Fruit fly (Drosophila melanogaster) whole organism, embryonic: ENCODE measurements around the gene Rab39.

Experiments used
- CG10147 ChIP-seq: fragments of 200-800 bp; sonication (Bioruptor generic); optimal IDR thresholded peaks from 2 replicates; lab custom pipeline; 2019; ENCODE audit warnings: missing biosample characterization, mild to moderate bottlenecking, missing genetic modification characterization, moderate library complexity
- CG11085 ChIP-seq: fragments of 200-800 bp; sonication (Bioruptor generic); IDR thresholded peaks from 2 replicates; pipeline ENCODE4 v1.3.6; 2022; ENCODE audit warnings: missing biosample characterization, missing genetic modification characterization
- CG11247 ChIP-seq: fragments of 200-800 bp; sonication (Bioruptor generic); IDR thresholded peaks from 2 replicates; pipeline ENCODE4 v1.3.6; 2022; ENCODE audit warnings: missing biosample characterization, missing genetic modification characterization
- CG12155 ChIP-seq: fragments of 200-800 bp; sonication (Bioruptor generic); optimal IDR thresholded peaks from 3 replicates; lab custom pipeline; 2016; ENCODE audit warnings: missing biosample characterization, missing genetic modification characterization
- CG14710 ChIP-seq: fragments of 200-800 bp; sonication (Bioruptor generic); optimal IDR thresholded peaks from 3 replicates; lab custom pipeline; 2019; ENCODE audit warnings: missing biosample characterization, mild to moderate bottlenecking, missing genetic modification characterization, moderate library complexity
- CG16813 ChIP-seq: fragments of 200-800 bp; sonication (Bioruptor generic); IDR thresholded peaks from 3 replicates; pipeline ENCODE4 v1.3.6; 2022; ENCODE audit warnings: missing biosample characterization, missing genetic modification characterization; ENCODE audit not compliant: partially characterized antibody
- CG17612 ChIP-seq: fragments of 200-800 bp; sonication (Bioruptor generic); IDR thresholded peaks from 2 replicates; pipeline ENCODE4 v1.3.6; 2022; ENCODE audit warnings: missing biosample characterization, missing genetic modification characterization
- CG17802 ChIP-seq: fragments of 200-800 bp; sonication (Bioruptor generic); optimal IDR thresholded peaks from 2 replicates; lab custom pipeline; 2018; ENCODE audit warnings: missing biosample characterization, mild to moderate bottlenecking, missing genetic modification characterization, moderate library complexity
- CG18262 ChIP-seq: fragments of 200-800 bp; optimal IDR thresholded peaks from 3 replicates; lab custom pipeline; 2019; ENCODE audit warnings: missing biosample characterization, mild to moderate bottlenecking, missing genetic modification characterization, moderate library complexity
- CG2129 ChIP-seq: fragments of 200-800 bp; sonication (Bioruptor generic); IDR thresholded peaks from 2 replicates; pipeline ENCODE4 v1.3.6; 2022; ENCODE audit warnings: missing biosample characterization, missing genetic modification characterization; ENCODE audit not compliant: partially characterized antibody
- CG30020 ChIP-seq: fragments of 200-800 bp; optimal IDR thresholded peaks from 2 replicates; lab custom pipeline; 2019; ENCODE audit warnings: missing biosample characterization, mild to moderate bottlenecking, missing genetic modification characterization, moderate library complexity
- CG4854 ChIP-seq: fragments of 200-800 bp; sonication (Bioruptor generic); optimal IDR thresholded peaks from 2 replicates; lab custom pipeline; 2016; ENCODE audit warnings: missing biosample characterization, missing genetic modification characterization, inconsistent platforms
- CG6689 ChIP-seq: fragments of 200-800 bp; sonication (Bioruptor generic); IDR thresholded peaks from 2 replicates; pipeline ENCODE4 v1.3.6; 2022; ENCODE audit warnings: missing biosample characterization, missing genetic modification characterization
- CG8924 ChIP-seq: fragments of 200-800 bp; optimal IDR thresholded peaks from 3 replicates; lab custom pipeline; 2019; ENCODE audit warnings: missing biosample characterization, mild to moderate bottlenecking, missing genetic modification characterization, moderate library complexity
- CG8944 ChIP-seq: fragments of 200-800 bp; sonication (Bioruptor generic); optimal IDR thresholded peaks from 3 replicates; lab custom pipeline; 2016; ENCODE audit warnings: missing biosample characterization, missing genetic modification characterization
- CG9817 ChIP-seq: fragments of 200-800 bp; sonication (Bioruptor generic); optimal IDR thresholded peaks from 2 replicates; lab custom pipeline; 2018; ENCODE audit warnings: missing biosample characterization, mild to moderate bottlenecking, missing genetic modification characterization, moderate library complexity
- Camta ChIP-seq: fragments of 200-800 bp; sonication (Bioruptor generic); optimal IDR thresholded peaks from 2 replicates; lab custom pipeline; 2016; ENCODE audit warnings: missing biosample characterization, missing genetic modification characterization
- D ChIP-seq, 2 experiments: fragments of 200-800 bp in 1 of 2; fragments of >200 bp in 1 of 2; sonication (Bioruptor generic) in 1 of 2; optimal IDR thresholded peaks; 2 replicates in 1 of 2; 3 replicates in 1 of 2; lab custom pipeline; 2017; ENCODE audit warnings: mild to moderate bottlenecking in 1 of 2, missing biosample characterization in 1 of 2, missing genetic modification characterization in 1 of 2, missing genetic modification reagents in 1 of 2
- D19A ChIP-seq: fragments of 200-800 bp; optimal IDR thresholded peaks from 3 replicates; lab custom pipeline; 2019; ENCODE audit warnings: missing biosample characterization, mild to moderate bottlenecking, missing genetic modification characterization, moderate library complexity
- Drgx ChIP-seq: fragments of 200-800 bp; sonication (Bioruptor generic); IDR thresholded peaks from 2 replicates; pipeline ENCODE4 v1.3.6; 2022; ENCODE audit warnings: missing biosample characterization, missing genetic modification characterization
- Ets97D ChIP-seq: fragments of 200-800 bp; sonication (Bioruptor generic); optimal IDR thresholded peaks from 3 replicates; lab custom pipeline; 2016; ENCODE audit warnings: missing biosample characterization, missing genetic modification characterization
- GATAe ChIP-seq: fragments of 200-800 bp; sonication (Bioruptor generic); conservative IDR thresholded peaks from 2 replicates; pipeline ENCODE4 v1.3.6; 2022; ENCODE audit warnings: missing biosample characterization, missing genetic modification characterization
- HLH4C ChIP-seq: fragments of 200-800 bp; sonication (Bioruptor generic); IDR thresholded peaks from 3 replicates; pipeline ENCODE4 v1.3.6; 2022; ENCODE audit warnings: missing biosample characterization, missing genetic modification characterization; ENCODE audit not compliant: partially characterized antibody
- Max ChIP-seq: fragments of 200-800 bp; sonication (Bioruptor generic); optimal IDR thresholded peaks from 2 replicates; lab custom pipeline; 2016; ENCODE audit warnings: missing biosample characterization, mild to moderate bottlenecking, missing genetic modification characterization
- Neu2 ChIP-seq: fragments of 200-800 bp; sonication (Bioruptor generic); optimal IDR thresholded peaks from 3 replicates; lab custom pipeline; 2016; ENCODE audit warnings: missing biosample characterization, missing genetic modification characterization, borderline replicate concordance
- Nf-YB ChIP-seq: fragments of 200-800 bp; sonication (Bioruptor generic); optimal IDR thresholded peaks from 3 replicates; lab custom pipeline; 2019; ENCODE audit warnings: missing biosample characterization, mild to moderate bottlenecking, missing genetic modification characterization, moderate library complexity
- Oaz ChIP-seq: fragments of 200-800 bp; sonication (Bioruptor generic); IDR thresholded peaks from 2 replicates; pipeline ENCODE4 v1.3.6; 2022; ENCODE audit warnings: missing biosample characterization, missing genetic modification characterization
- Ravus ChIP-seq: fragments of 200-800 bp; sonication (Bioruptor generic); IDR thresholded peaks from 2 replicates; pipeline ENCODE4 v1.3.6; 2022; ENCODE audit warnings: missing biosample characterization, missing genetic modification characterization
- Sox102F ChIP-seq: fragments of 200-800 bp; sonication (Bioruptor generic); optimal IDR thresholded peaks from 2 replicates; lab custom pipeline; 2018; ENCODE audit warnings: missing biosample characterization, mild to moderate bottlenecking, missing genetic modification characterization, moderate library complexity
- ash1 ChIP-seq: fragments of 200-800 bp; sonication (Bioruptor generic); optimal IDR thresholded peaks from 2 replicates; lab custom pipeline; 2018; ENCODE audit warnings: missing biosample characterization, mild to moderate bottlenecking, missing genetic modification characterization
- crol ChIP-seq: fragments of 200-800 bp; sonication (Bioruptor generic); IDR thresholded peaks from 2 replicates; pipeline ENCODE4 v1.3.6; 2022; ENCODE audit warnings: missing biosample characterization, missing genetic modification characterization
- cwo ChIP-seq: fragments of 200-800 bp; sonication (Bioruptor generic); optimal IDR thresholded peaks from 3 replicates; lab custom pipeline; 2017; ENCODE audit warnings: missing biosample characterization, missing genetic modification characterization, mild to moderate bottlenecking, moderate library complexity, missing genetic modification reagents
- fru ChIP-seq: fragments of >200 bp; optimal IDR thresholded peaks from 2 replicates; lab custom pipeline; 2017
- gcm2 ChIP-seq: fragments of 200-800 bp; sonication (Bioruptor generic); optimal IDR thresholded peaks from 2 replicates; lab custom pipeline; 2016; ENCODE audit warnings: missing biosample characterization, missing genetic modification characterization
- gem ChIP-seq: fragments of 200-800 bp; sonication (Bioruptor generic); optimal IDR thresholded peaks from 2 replicates; lab custom pipeline; 2019; ENCODE audit warnings: missing biosample characterization, mild to moderate bottlenecking, missing genetic modification characterization, moderate library complexity
- jing ChIP-seq: fragments of 200-800 bp; sonication (Bioruptor generic); optimal IDR thresholded peaks from 2 replicates; lab custom pipeline; 2018; ENCODE audit warnings: missing biosample characterization, mild to moderate bottlenecking, missing genetic modification characterization
- klu ChIP-seq: fragments of 200-800 bp; sonication (Bioruptor generic); IDR thresholded peaks from 2 replicates; pipeline ENCODE4 v1.3.6; 2022; ENCODE audit warnings: missing biosample characterization, missing genetic modification characterization
- kni ChIP-seq: fragments of 200-800 bp; sonication (Bioruptor generic); optimal IDR thresholded peaks from 3 replicates; lab custom pipeline; 2017; ENCODE audit warnings: mild to moderate bottlenecking, missing biosample characterization, missing genetic modification reagents, missing genetic modification characterization
- lov ChIP-seq, 2 experiments: fragments of 200-800 bp in 1 of 2; fragments of >200 bp in 1 of 2; sonication (Bioruptor generic) in 1 of 2; IDR thresholded peaks in 1 of 2; optimal IDR thresholded peaks in 1 of 2; 2 replicates in 1 of 2; 3 replicates in 1 of 2; pipeline versions ENCODE4 v1.3.6 to Lab custom; 2017 to 2022; ENCODE audit warnings: missing biosample characterization in 1 of 2, missing genetic modification characterization in 1 of 2
- mld ChIP-seq: fragments of 200-800 bp; sonication (Bioruptor generic); IDR thresholded peaks from 3 replicates; pipeline ENCODE4 v1.3.6; 2022; ENCODE audit warnings: missing biosample characterization, missing genetic modification characterization; ENCODE audit not compliant: partially characterized antibody
- nmo ChIP-seq: fragments of 200-800 bp; sonication (Bioruptor generic); optimal IDR thresholded peaks from 2 replicates; lab custom pipeline; 2018; ENCODE audit warnings: missing biosample characterization, mild to moderate bottlenecking, missing genetic modification characterization, moderate library complexity
- onecut ChIP-seq: fragments of 200-800 bp; sonication (Bioruptor generic); IDR thresholded peaks from 2 replicates; pipeline ENCODE4 v1.3.6; 2022; ENCODE audit warnings: missing biosample characterization, missing genetic modification characterization
- pho ChIP-seq: fragments of 200-800 bp; sonication (Bioruptor generic); optimal IDR thresholded peaks from 2 replicates; lab custom pipeline; 2016; ENCODE audit warnings: missing biosample characterization, missing genetic modification characterization
- pum ChIP-seq: fragments of 200-800 bp; sonication (Bioruptor generic); optimal IDR thresholded peaks from 2 replicates; lab custom pipeline; 2016; ENCODE audit warnings: missing biosample characterization, missing genetic modification characterization
- ranshi ChIP-seq: fragments of 200-800 bp; sonication (Bioruptor generic); IDR thresholded peaks from 2 replicates; pipeline ENCODE4 v1.3.6; 2022; ENCODE audit warnings: missing biosample characterization, missing genetic modification characterization
- repo ChIP-seq: fragments of 200-800 bp; sonication (Bioruptor generic); optimal IDR thresholded peaks from 2 replicates; lab custom pipeline; 2016; ENCODE audit warnings: missing biosample characterization, missing genetic modification characterization
- seq ChIP-seq: fragments of 200-800 bp; sonication (Bioruptor generic); IDR thresholded peaks from 2 replicates; pipeline ENCODE4 v1.3.6; 2022; ENCODE audit warnings: missing biosample characterization, missing genetic modification characterization
- sima ChIP-seq: fragments of 200-800 bp; sonication (Bioruptor generic); optimal IDR thresholded peaks from 2 replicates; lab custom pipeline; 2016; ENCODE audit warnings: missing biosample characterization, missing genetic modification characterization
- usp ChIP-seq: fragments of >200 bp; optimal IDR thresholded peaks from 2 replicates; lab custom pipeline; 2017; ENCODE audit warnings: missing biosample characterization, missing genetic modification characterization

Gene Rab39

dm6 chrX:7702160-7702907 lies 32.4 kb upstream of the Rab39 start (continued):
- no peak for TF ChIP-seq CG11247 (GFP tag; lab: Robert Waterston, UW)
- TF ChIP-seq fru (lab: Kevin White, UChicago) = no peak
- no peak for TF ChIP-seq Sox102F (GFP tag; lab: Kevin White, UChicago)
- TF ChIP-seq Max (GFP tag; lab: Kevin White, UChicago) = no peak
- TF ChIP-seq D19A = no peak
- TF ChIP-seq CG30020 (tag; lab: Kevin White, UChicago) = no peak
- no peak for TF ChIP-seq CG2129 (GFP tag; lab: Robert Waterston, UW)
- TF ChIP-seq seq (GFP tag; lab: Robert Waterston, UW) = no peak
- no peak for TF ChIP-seq CG10147 (GFP tag; lab: Kevin White, UChicago)
- no peak for TF ChIP-seq Ets97D (GFP tag; lab: Kevin White, UChicago)
- no peak for TF ChIP-seq nmo (GFP tag; lab: Kevin White, UChicago)
- no peak for TF ChIP-seq CG17802
- no peak for TF ChIP-seq ranshi
- no peak for TF ChIP-seq mld (GFP tag; lab: Robert Waterston, UW)
- TF ChIP-seq CG8944 (GFP tag; lab: Kevin White, UChicago) = no peak
- no peak for TF ChIP-seq gcm2 (GFP tag; lab: Kevin White, UChicago)
- no peak for TF ChIP-seq repo (GFP tag; lab: Kevin White, UChicago)
- TF ChIP-seq CG14710 = no peak
- TF ChIP-seq CG8924 (tag; lab: Kevin White, UChicago) = no peak
- no peak for TF ChIP-seq jing (GFP tag; lab: Kevin White, UChicago)
- TF ChIP-seq usp (GFP tag; lab: Kevin White, UChicago) = no peak
- TF ChIP-seq CG9817 (tag; lab: Kevin White, UChicago) = no peak
- TF ChIP-seq CG16813 (GFP tag; lab: Robert Waterston, UW) = peak; percentile 19; the same call in 1 of the 3 replicates
- TF ChIP-seq D (optimal IDR thresholded peaks at IDR 0.05; lab: Kevin White, UChicago) = no peak
- no peak for TF ChIP-seq D (GFP tag; optimal IDR thresholded peaks at IDR 0.05; lab: Kevin White, UChicago)
- TF ChIP-seq Neu2 (GFP tag; lab: Kevin White, UChicago) = no peak
- no peak for TF ChIP-seq Ravus
- TF ChIP-seq Nf-YB (GFP tag; lab: Kevin White, UChicago) = peak; percentile 26
- no peak for TF ChIP-seq pum (GFP tag; lab: Kevin White, UChicago)
- no peak for TF ChIP-seq gem (tag; lab: Kevin White, UChicago)
- no peak for TF ChIP-seq CG4854 (GFP tag; lab: Kevin White, UChicago)
- no peak for TF ChIP-seq CG11085 (GFP tag; lab: Robert Waterston, UW)
- TF ChIP-seq pho (GFP tag; lab: Kevin White, UChicago) = no peak
- no peak for TF ChIP-seq ash1 (GFP tag; lab: Kevin White, UChicago)
- no peak for TF ChIP-seq klu (GFP tag; lab: Robert Waterston, UW)
- TF ChIP-seq GATAe (GFP tag; lab: Robert Waterston, UW) = no peak
- TF ChIP-seq kni (GFP tag; lab: Kevin White, UChicago) = no peak
- no peak for TF ChIP-seq Camta (GFP tag; lab: Kevin White, UChicago)
- TF ChIP-seq CG6689 (GFP tag; lab: Robert Waterston, UW) = no peak
- TF ChIP-seq onecut (GFP tag; lab: Robert Waterston, UW) = no peak
- TF ChIP-seq lov (optimal IDR thresholded peaks at IDR 0.05; lab: Kevin White, UChicago) = no peak
- TF ChIP-seq lov (GFP tag; IDR thresholded peaks at IDR 0.05; lab: Robert Waterston, UW) = 0 out of 3 replicates have a peak, but pooled peaks have one; percentile 44
- peak; percentile 72 for TF ChIP-seq crol (GFP tag; lab: Robert Waterston, UW)
- no peak for TF ChIP-seq CG12155 (GFP tag; lab: Kevin White, UChicago)
- TF ChIP-seq CG17612 (GFP tag; lab: Robert Waterston, UW) = no peak
- no peak for TF ChIP-seq sima (GFP tag; lab: Kevin White, UChicago)
- no peak for TF ChIP-seq CG18262 (tag; lab: Kevin White, UChicago)
- TF ChIP-seq Drgx = peak; percentile 35
- TF ChIP-seq HLH4C (GFP tag; lab: Robert Waterston, UW) = no peak
- no peak for TF ChIP-seq Oaz (GFP tag; lab: Robert Waterston, UW)
- TF ChIP-seq cwo = no peak
